1 worm cellular context compared by ENCODE assay signal in the genomic region with DNA sequence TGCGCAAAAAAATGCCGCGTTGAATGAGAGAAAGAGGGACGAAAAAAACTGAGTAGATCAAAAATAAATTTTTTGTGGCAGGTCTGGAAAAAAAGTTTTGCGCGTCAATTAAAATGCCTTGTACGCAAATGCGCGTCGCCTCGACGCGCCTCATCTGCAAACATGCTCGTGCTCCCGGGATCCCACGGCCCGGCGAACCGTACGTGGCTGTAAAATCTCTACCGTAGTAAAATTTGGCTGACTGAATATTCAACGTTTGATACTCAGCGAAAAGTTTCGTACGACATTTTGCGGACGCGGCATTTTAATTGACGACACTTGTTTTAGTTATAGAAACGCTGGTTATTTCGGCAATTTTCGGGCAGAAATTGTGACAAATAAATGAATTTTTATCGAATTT.
TF ChIP-seq lines count a peak whose summit lies in the region.

No protein-coding gene starts in this region.

TF ChIP-seq in whole organism, L4 larva, 104 proteins besides CTCF, POLR2A, EP300 and RAD21 (continued from another document):
- TF ChIP-seq D1046.2 (GFP tag; IDR thresholded peaks at IDR 0.05; lab: Robert Waterston, UW) (peak; percentile 97), unc-130 (GFP tag; optimal IDR thresholded peaks at IDR 0.05; lab: Kevin White, UChicago) (peak; percentile 14), hlh-11 (tag; optimal IDR thresholded peaks at IDR 0.05; lab: Kevin White, UChicago) (peak; percentile 45), lsy-2 (tag; optimal IDR thresholded peaks at IDR 0.05; lab: Kevin White, UChicago) (peak; percentile 27 to 70), Y75B8A.6 (GFP tag; IDR thresholded peaks at IDR 0.05; lab: Robert Waterston, UW) (peak; percentile 95), tag-97 (GFP tag; IDR thresholded peaks at IDR 0.05; lab: Robert Waterston, UW) (peak; percentile 97), set-16 (GFP tag; IDR thresholded peaks at IDR 0.05; lab: Robert Waterston, UW) (peak; percentile 66; the same call in 1 of the 2 replicates), dve-1 (tag; optimal IDR thresholded peaks at IDR 0.05; lab: Kevin White, UChicago; ENCODE audit: insufficient read depth) (peak; percentile 37), egl-43 (GFP tag; IDR thresholded peaks at IDR 0.05; lab: Robert Waterston, UW) (peak; percentile 93), mep-1 (tag; optimal IDR thresholded peaks at IDR 0.05; lab: Kevin White, UChicago) (peak; percentile 23), nhr-41 (GFP tag; IDR thresholded peaks at IDR 0.05; lab: Robert Waterston, UW) (peak; percentile 90), arid-1 (GFP tag; conservative IDR thresholded peaks at IDR 0.05; lab: Robert Waterston, UW) (peak; percentile 93), ZK337.2 (GFP tag; IDR thresholded peaks at IDR 0.05; lab: Robert Waterston, UW) (peak; percentile 86), ceh-20 (GFP tag; IDR thresholded peaks at IDR 0.05; lab: Robert Waterston, UW) (peak; percentile 99), rbr-2 (tag; optimal IDR thresholded peaks at IDR 0.05; lab: Kevin White, UChicago) (peak; percentile 67), hif-1 (tag; optimal IDR thresholded peaks at IDR 0.05; lab: Kevin White, UChicago) (peak in 1 of 2 experiments; percentile 3), hmg-1.1 (GFP tag; IDR thresholded peaks at IDR 0.05; lab: Robert Waterston, UW) (peak; percentile 94), daf-8 (GFP tag; IDR thresholded peaks at IDR 0.05; lab: Robert Waterston, UW) (peak; percentile 91; the same call in 1 of the 2 replicates), nhr-42 (GFP tag; IDR thresholded peaks at IDR 0.05; lab: Robert Waterston, UW) (peak; percentile 99), Y105C5A.15 (GFP tag; IDR thresholded peaks at IDR 0.05; lab: Robert Waterston, UW) (peak; percentile 55; the same call in 1 of the 2 replicates), F44E2.7 (GFP tag; IDR thresholded peaks at IDR 0.05; lab: Robert Waterston, UW) (0 out of 2 replicates have a peak, but pooled peaks have one; percentile 21), ctbp-1 (GFP tag; IDR thresholded peaks at IDR 0.05; lab: Robert Waterston, UW) (peak; percentile 94), F10B5.3 (tag; optimal IDR thresholded peaks at IDR 0.05; lab: Kevin White, UChicago) (peak; percentile 68), nhr-102 (tag; optimal IDR thresholded peaks at IDR 0.05; lab: Kevin White, UChicago) (peak; percentile 46), lin-1 (GFP tag; IDR thresholded peaks at IDR 0.05; lab: Robert Waterston, UW) (peak; percentile 96), snpc-1.2 (GFP tag; IDR thresholded peaks at IDR 0.05; lab: Robert Waterston, UW) (peak; percentile 98), mdt-29 (GFP tag; IDR thresholded peaks at IDR 0.05; lab: Robert Waterston, UW) (peak; percentile 97), zfp-3 (GFP tag; conservative IDR thresholded peaks at IDR 0.05; lab: Robert Waterston, UW) (peak; percentile 98)
